Fruit fly (Drosophila melanogaster): ENCODE results near the gene CG13051.

dm6 chr3L:16221278-16221677, 43.6 kb downstream of the CG13051 start:
- TF ChIP-seq trh (GFP tag; optimal IDR thresholded peaks at IDR 0.05), result no peak
- no peak for TF ChIP-seq Gug (GFP tag; IDR thresholded peaks at IDR 0.05)
- TF ChIP-seq Rx (GFP tag; IDR thresholded peaks at IDR 0.05), result no peak
- no peak for TF ChIP-seq CG32767 (GFP tag; IDR thresholded peaks at IDR 0.05)
- no peak for TF ChIP-seq nmo (GFP tag; optimal IDR thresholded peaks at IDR 0.05)
- no peak for TF ChIP-seq Hr51 (GFP tag; optimal IDR thresholded peaks at IDR 0.05)
- TF ChIP-seq fd96Cb (tag; optimal IDR thresholded peaks at IDR 0.05), result no peak
- TF ChIP-seq Dip2 (GFP tag; IDR thresholded peaks at IDR 0.05), result no peak

All from whole organism, embryonic.